Worm (Caenorhabditis elegans) whole organism, young adult: ENCODE results near the gene C03B1.13.

Experiments
- C06A6.2 ChIP-seq: fragments of 200-800 bp; sonication (Bioruptor generic); conservative IDR thresholded peaks from 2 replicates; pipeline ENCODE4 v1.3.6; 2022; ENCODE audit warnings: missing genetic modification characterization, missing compliant biosample characterization
- F52B5.7 ChIP-seq: sonication (generic microtip); optimal IDR thresholded peaks from 2 replicates; lab custom pipeline; 2016; ENCODE audit warnings: mild to moderate bottlenecking, missing genetic modification characterization, missing compliant biosample characterization
- K12H6.12 ChIP-seq: fragments of 200-800 bp; sonication (Bioruptor generic); optimal IDR thresholded peaks from 2 replicates; lab custom pipeline; 2018; ENCODE audit warnings: mild to moderate bottlenecking, missing genetic modification characterization, missing compliant biosample characterization
- ama-1 ChIP-seq, 3 experiments: fragments of 150-350 bp in 1 of 3; sonication (generic microtip) in 2 of 3; optimal IDR thresholded peaks; 2 replicates each; lab custom pipeline; 2014 to 2018; ENCODE audit warnings: missing biosample characterization in 2 of 3, missing genetic modification characterization in 2 of 3, missing genetic modification reagents in 2 of 3
- aptf-3 ChIP-seq: fragments of 200-800 bp; sonication (Bioruptor generic); IDR thresholded peaks from 2 replicates; pipeline ENCODE4 v1.3.6; 2022; ENCODE audit warnings: missing genetic modification characterization, missing compliant biosample characterization
- ceh-40 ChIP-seq: fragments of 200-800 bp; sonication (Bioruptor generic); IDR thresholded peaks from 2 replicates; pipeline ENCODE4 v1.3.6; 2022; ENCODE audit warnings: missing genetic modification characterization, missing compliant biosample characterization
- unc-62 ChIP-seq: fragments of 150-350 bp; optimal IDR thresholded peaks from 2 replicates; lab custom pipeline; 2014; ENCODE audit warnings: missing biosample characterization, missing genetic modification reagents, missing genetic modification characterization

ce11 chrX:6384537-6384936 is 46.7 kb upstream of the C03B1.13 start:
- TF ChIP-seq K12H6.12 (tag; lab: Kevin White, UChicago) (no peak), ama-1 (optimal IDR thresholded peaks at IDR 0.05; lab: Kevin White, UChicago) (no peak), ama-1 (GFP tag; optimal IDR thresholded peaks at IDR 0.05; lab: Kevin White, UChicago) (no peak), C06A6.2 (GFP tag; lab: Robert Waterston, UW) (no peak), aptf-3 (GFP tag; lab: Robert Waterston, UW) (no peak), ceh-40 (GFP tag; lab: Robert Waterston, UW) (no peak), F52B5.7 (tag; lab: Kevin White, UChicago) (no peak), unc-62 (no peak)
